Worm (Caenorhabditis elegans) whole organism, late embryonic: ENCODE measurements around the gene Y53F4B.12.

Experiments
- ama-1 ChIP-seq: fragments of 150-350 bp; optimal IDR thresholded peaks from 2 replicates; lab custom pipeline; 2014
- dmd-4 ChIP-seq: sonication (generic microtip); optimal IDR thresholded peaks from 2 replicates; lab custom pipeline; 2016; ENCODE audit warnings: borderline replicate concordance, missing genetic modification characterization, missing compliant biosample characterization
- elt-2 ChIP-seq: sonication (generic microtip); optimal IDR thresholded peaks from 2 replicates; lab custom pipeline; 2016; ENCODE audit warnings: missing genetic modification reagents, missing genetic modification characterization, missing compliant biosample characterization
- elt-4 ChIP-seq: sonication (generic microtip); optimal IDR thresholded peaks from 2 replicates; lab custom pipeline; 2016; ENCODE audit warnings: missing genetic modification characterization, missing compliant biosample characterization
- ets-4 ChIP-seq: sonication (generic microtip); optimal IDR thresholded peaks from 2 replicates; lab custom pipeline; 2016; ENCODE audit warnings: missing genetic modification characterization, missing compliant biosample characterization
- hlh-15 ChIP-seq: sonication (generic microtip); optimal IDR thresholded peaks from 2 replicates; lab custom pipeline; 2016; ENCODE audit warnings: missing genetic modification characterization, missing compliant biosample characterization
- hlh-6 ChIP-seq: sonication (generic microtip); optimal IDR thresholded peaks from 2 replicates; lab custom pipeline; 2016; ENCODE audit warnings: missing genotype, missing genetic modification characterization, missing compliant biosample characterization
- sox-4 ChIP-seq: sonication (generic microtip); optimal IDR thresholded peaks from 2 replicates; lab custom pipeline; 2017; ENCODE audit warnings: mild to moderate bottlenecking, missing genetic modification characterization, inconsistent platforms, missing compliant biosample characterization

ce11 chrII:15004538-15004937 lies 14.5 kb upstream of the Y53F4B.12 start:
- TF ChIP-seq hlh-15 (tag; lab: Kevin White, UChicago) (no peak), sox-4 (no peak), hlh-6 (tag; lab: Kevin White, UChicago) (no peak), ets-4 (tag; lab: Kevin White, UChicago) (no peak), ama-1 (lab: Kevin White, UChicago) (no peak), elt-2 (tag; lab: Kevin White, UChicago) (no peak), elt-4 (no peak), dmd-4 (tag; lab: Kevin White, UChicago) (no peak)
